Worm (Caenorhabditis elegans) whole organism, L3 larva: ENCODE results near the gene EGAP5.1.

Experiments used
- lin-15B ChIP-seq: fragments of 150-350 bp; optimal IDR thresholded peaks from 2 replicates; lab custom pipeline; 2014; ENCODE audit warnings: missing biosample characterization, missing genetic modification characterization
- unc-39 ChIP-seq: sonication (generic microtip); optimal IDR thresholded peaks from 4 replicates; lab custom pipeline; 2017; ENCODE audit warnings: missing biosample characterization, missing genetic modification characterization

DNA sequence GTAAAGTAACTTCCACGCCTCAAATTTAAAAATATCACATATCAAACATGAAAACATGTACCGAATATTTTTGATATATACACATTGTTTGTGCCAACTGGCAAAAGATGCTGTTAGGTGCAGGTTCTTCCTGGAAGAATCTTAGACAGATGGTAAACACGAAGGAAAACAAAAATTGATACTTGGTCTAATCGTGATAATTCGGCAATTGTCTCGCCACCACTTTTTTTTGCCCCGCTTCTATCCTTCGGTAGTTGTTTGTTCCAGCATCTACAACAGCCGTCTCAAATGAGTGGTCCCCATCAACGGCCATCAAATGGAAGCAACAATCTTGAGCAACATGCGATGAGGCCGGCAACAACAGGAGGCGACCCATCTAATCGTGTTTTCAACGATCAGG lies 34.6 kb downstream of the EGAP5.1 start:
- TF ChIP-seq unc-39 (tag; lab: Kevin White, UChicago), result no peak
- no peak for TF ChIP-seq lin-15B
